Fruit fly (Drosophila melanogaster): ENCODE data around the gene CG3191.
A peak's percentile ranks its signal among the peaks of the same experiment; 100 is the strongest.

The CG3191 gene

dm6 chrX:2293294-2293988 lies 41.6 kb upstream of the CG3191 start, which contains the start of gene CG2865 (continued):
- TF ChIP-seq sim (GFP tag; IDR thresholded peaks at IDR 0.05) (peak; percentile 77; the same call in 1 of the 2 replicates), CG10543 (GFP tag; optimal IDR thresholded peaks at IDR 0.05) (peak; percentile 98), dmrt11E (tag; optimal IDR thresholded peaks at IDR 0.05) (peak; percentile 92), da (GFP tag; optimal IDR thresholded peaks at IDR 0.05) (peak; percentile 33), z (GFP tag; IDR thresholded peaks at IDR 0.05) (peak; percentile 80), nom (GFP tag; optimal IDR thresholded peaks at IDR 0.05) (peak; percentile 94), CG18764 (GFP tag; optimal IDR thresholded peaks at IDR 0.05) (peak; percentile 53), CG11085 (GFP tag; IDR thresholded peaks at IDR 0.05) (peak; percentile 41; the same call in 1 of the 2 replicates), Oli (tag; optimal IDR thresholded peaks at IDR 0.05) (peak; percentile 97), CG10321 (GFP tag; IDR thresholded peaks at IDR 0.05) (peak; percentile 11; the same call in 1 of the 2 replicates), CG17385 (GFP tag; optimal IDR thresholded peaks at IDR 0.05) (peak; percentile 94), Drgx (GFP tag; IDR thresholded peaks at IDR 0.05) (peak; percentile 93), tna (GFP tag; IDR thresholded peaks at IDR 0.05; ENCODE audit: partially characterized antibody) (0 out of 2 replicates have a peak, but pooled peaks have one; percentile 43), CG2889 (GFP tag; IDR thresholded peaks at IDR 0.05) (peak; percentile 77; the same call in 2 of the 3 replicates), hth (optimal IDR thresholded peaks at IDR 0.05) (no peak), CG10267 (tag; optimal IDR thresholded peaks at IDR 0.05) (peak; percentile 91), CG14860 (GFP tag; IDR thresholded peaks at IDR 0.05; ENCODE audit: partially characterized antibody) (no peak), esg (GFP tag; conservative IDR thresholded peaks at IDR 0.05) (peak; percentile 85), CG8765 (GFP tag; IDR thresholded peaks at IDR 0.05) (peak; percentile 70), Sox102F (GFP tag; optimal IDR thresholded peaks at IDR 0.05) (peak; percentile 93), psq (GFP tag; optimal IDR thresholded peaks at IDR 0.05) (peak; percentile 61), pan (optimal IDR thresholded peaks at IDR 0.05) (no peak), pan (GFP tag; optimal IDR thresholded peaks at IDR 0.05 in 1 of 2, IDR thresholded peaks at IDR 0.05 in 1 of 2) (peak in 1 of 2 experiments; percentile 88), CG1832 (GFP tag; optimal IDR thresholded peaks at IDR 0.05) (no peak), nau (GFP tag; optimal IDR thresholded peaks at IDR 0.05) (peak; percentile 94), CG6765 (GFP tag; optimal IDR thresholded peaks at IDR 0.05) (peak; percentile 95), Dad (GFP tag; optimal IDR thresholded peaks at IDR 0.05) (peak; percentile 86), bcd (GFP tag; optimal IDR thresholded peaks at IDR 0.05) (peak; percentile 94), CG15514 (GFP tag; optimal IDR thresholded peaks at IDR 0.05) (peak; percentile 89), Hand (GFP tag; optimal IDR thresholded peaks at IDR 0.05) (peak; percentile 95), CG4820 (GFP tag; optimal IDR thresholded peaks at IDR 0.05) (peak; percentile 91), Ets65A (GFP tag) (peak; percentile 97), CG2129 (GFP tag; IDR thresholded peaks at IDR 0.05; ENCODE audit: partially characterized antibody) (no peak), yki (optimal IDR thresholded peaks at IDR 0.05) (peak; percentile 47), CrebB (tag; optimal IDR thresholded peaks at IDR 0.05) (peak; percentile 96), CG9817 (tag; optimal IDR thresholded peaks at IDR 0.05) (peak; percentile 93), CG15601 (tag; optimal IDR thresholded peaks at IDR 0.05) (peak; percentile 95), fd64A (GFP tag; optimal IDR thresholded peaks at IDR 0.05) (peak; percentile 90), CG1529 (GFP tag; optimal IDR thresholded peaks at IDR 0.05) (peak; percentile 93), CG4854 (GFP tag; optimal IDR thresholded peaks at IDR 0.05) (peak; percentile 73), salm (tag; optimal IDR thresholded peaks at IDR 0.05) (peak; percentile 95), CG15269 (tag; optimal IDR thresholded peaks at IDR 0.05) (peak; percentile 97), BEAF-32 (GFP tag; optimal IDR thresholded peaks at IDR 0.05) (peak; percentile 7), Xrp1 (GFP tag; IDR thresholded peaks at IDR 0.05) (peak; percentile 94), Dip3 (GFP tag; optimal IDR thresholded peaks at IDR 0.05) (peak; percentile 89), hkb (optimal IDR thresholded peaks at IDR 0.05) (no peak), hkb (GFP tag; IDR thresholded peaks at IDR 0.05) (peak; percentile 92), CG6175 (GFP tag; IDR thresholded peaks at IDR 0.05) (peak; percentile 69; the same call in 2 of the 3 replicates), ap (GFP tag; IDR thresholded peaks at IDR 0.05) (peak; percentile 79), Bteb2 (GFP tag; optimal IDR thresholded peaks at IDR 0.05) (peak; percentile 89)

All from whole organism, embryonic.